Worm (Caenorhabditis elegans): Measurements from ENCODE around the gene sup-35.

DNA sequence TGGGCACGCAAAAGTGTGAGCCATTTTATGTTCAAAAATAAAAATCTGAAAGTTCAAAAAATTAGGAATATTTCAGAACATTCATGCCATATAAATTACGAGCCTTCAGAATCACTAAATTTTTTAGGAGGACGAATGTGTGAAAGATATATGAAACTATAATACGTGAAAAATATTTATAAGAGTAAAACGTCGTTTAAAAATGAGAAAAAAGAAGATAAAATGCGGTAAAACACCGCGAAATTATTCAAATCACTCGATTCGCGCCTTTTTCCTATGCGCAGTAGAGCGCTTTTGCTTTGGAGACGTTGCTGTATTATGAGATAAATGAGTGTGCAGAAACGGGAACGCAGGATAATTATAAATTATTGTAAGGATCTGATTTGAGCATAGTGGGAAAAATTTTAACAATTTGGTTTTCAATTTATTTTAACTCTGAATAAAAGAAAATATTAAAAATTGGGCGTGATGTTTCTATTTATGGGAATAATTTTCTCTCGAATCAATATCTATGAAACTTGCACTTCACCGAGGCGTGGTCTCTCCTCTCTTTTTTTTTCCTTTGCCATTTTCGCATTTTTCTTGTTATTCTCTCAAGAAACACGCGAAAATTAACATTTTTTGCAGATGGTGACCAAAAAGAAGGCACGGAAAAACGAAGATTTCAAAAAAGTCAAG, at the start of gene sup-35, which contains the start of gene Y48A6C.4:
- TF ChIP-seq B0310.2 (tag; optimal IDR thresholded peaks at IDR 0.05) (peak; percentile 62), ama-1 (optimal IDR thresholded peaks at IDR 0.05) (no peak), tra-4 (tag; optimal IDR thresholded peaks at IDR 0.05) (no peak), flt-1 (GFP tag; IDR thresholded peaks at IDR 0.05) (no peak), sea-1 (GFP tag; conservative IDR thresholded peaks at IDR 0.05) (no peak), hmbx-1 (tag; optimal IDR thresholded peaks at IDR 0.05) (no peak), tbx-37 (GFP tag; conservative IDR thresholded peaks at IDR 0.05) (0 out of 2 replicates have a peak, but pooled peaks have one; percentile 4), aly-1 (tag; optimal IDR thresholded peaks at IDR 0.05) (no peak), ceh-13 (GFP tag; optimal IDR thresholded peaks at IDR 0.05) (peak; percentile 40), ets-7 (tag; optimal IDR thresholded peaks at IDR 0.05) (peak; percentile 63)
